Fruit fly (Drosophila melanogaster) whole organism, embryonic: ENCODE results near the gene CG15446.

Experiments used
- Atf6 ChIP-seq: fragments of 200-800 bp; sonication (Bioruptor generic); IDR thresholded peaks from 2 replicates; pipeline ENCODE4 v1.3.6; 2022; ENCODE audit warnings: missing biosample characterization, missing genetic modification characterization
- B-H2 ChIP-seq: fragments of 200-800 bp; sonication (Bioruptor generic); optimal IDR thresholded peaks from 2 replicates; lab custom pipeline; 2018; ENCODE audit warnings: missing biosample characterization, mild to moderate bottlenecking, missing genetic modification characterization
- Bgb ChIP-seq: fragments of 200-800 bp; sonication (Bioruptor generic); IDR thresholded peaks from 2 replicates; pipeline ENCODE4 v1.3.6; 2022; ENCODE audit warnings: missing biosample characterization, missing genetic modification characterization; ENCODE audit not compliant: partially characterized antibody
- BtbVII ChIP-seq: fragments of 200-800 bp; sonication (Bioruptor generic); optimal IDR thresholded peaks from 3 replicates; lab custom pipeline; 2017; ENCODE audit warnings: missing biosample characterization, mild to moderate bottlenecking, missing genetic modification characterization
- CG10462 ChIP-seq: fragments of 200-800 bp; sonication (Bioruptor generic); optimal IDR thresholded peaks from 2 replicates; lab custom pipeline; 2016; ENCODE audit warnings: missing biosample characterization, missing genetic modification characterization
- CG11456 ChIP-seq: fragments of 200-800 bp; sonication (Bioruptor generic); IDR thresholded peaks from 3 replicates; pipeline ENCODE4 v1.3.6; 2022; ENCODE audit warnings: missing biosample characterization, missing genetic modification characterization
- CG11723 ChIP-seq: fragments of 200-800 bp; sonication (Bioruptor generic); optimal IDR thresholded peaks from 2 replicates; lab custom pipeline; 2017; ENCODE audit warnings: missing biosample characterization, mild to moderate bottlenecking, missing genetic modification characterization
- CG13287 ChIP-seq: fragments of 200-800 bp; sonication (Bioruptor generic); IDR thresholded peaks from 2 replicates; pipeline ENCODE4 v1.3.6; 2022; ENCODE audit warnings: missing biosample characterization, missing genetic modification characterization; ENCODE audit not compliant: partially characterized antibody
- CG13296 ChIP-seq: fragments of 200-800 bp; sonication (Bioruptor generic); optimal IDR thresholded peaks from 3 replicates; lab custom pipeline; 2018; ENCODE audit warnings: missing biosample characterization, mild to moderate bottlenecking, missing genetic modification characterization
- CG13894 ChIP-seq: fragments of 200-800 bp; sonication (Bioruptor generic); optimal IDR thresholded peaks from 3 replicates; lab custom pipeline; 2018; ENCODE audit warnings: missing biosample characterization, mild to moderate bottlenecking, missing genetic modification characterization, moderate library complexity
- CG15011 ChIP-seq: fragments of 200-800 bp; sonication (Bioruptor generic); optimal IDR thresholded peaks from 3 replicates; lab custom pipeline; 2018; ENCODE audit warnings: missing biosample characterization, mild to moderate bottlenecking, missing genetic modification characterization
- CG1602 ChIP-seq: fragments of 200-800 bp; sonication (Bioruptor generic); optimal IDR thresholded peaks from 3 replicates; lab custom pipeline; 2016; ENCODE audit warnings: missing biosample characterization, missing genetic modification characterization
- CG16779 ChIP-seq: fragments of 200-800 bp; sonication (Bioruptor generic); IDR thresholded peaks from 2 replicates; pipeline ENCODE4 v1.3.6; 2022; ENCODE audit warnings: missing biosample characterization, missing genetic modification characterization
- CG17328 ChIP-seq: fragments of 200-800 bp; sonication (Bioruptor generic); IDR thresholded peaks from 2 replicates; pipeline ENCODE4 v1.3.6; 2022; ENCODE audit warnings: missing biosample characterization, missing genetic modification characterization
- CG18764 ChIP-seq: fragments of 200-800 bp; sonication (Bioruptor generic); optimal IDR thresholded peaks from 3 replicates; lab custom pipeline; 2016; ENCODE audit warnings: missing biosample characterization, missing genetic modification characterization
- CG3163 ChIP-seq: fragments of 200-800 bp; sonication (Bioruptor generic); optimal IDR thresholded peaks from 3 replicates; lab custom pipeline; 2016; ENCODE audit warnings: missing biosample characterization, missing genetic modification characterization
- CG7963 ChIP-seq: fragments of 200-800 bp; sonication (Bioruptor generic); IDR thresholded peaks from 3 replicates; pipeline ENCODE4 v1.3.6; 2022; ENCODE audit warnings: missing biosample characterization, missing genetic modification characterization; ENCODE audit not compliant: partially characterized antibody
- CG8478 ChIP-seq: fragments of >200 bp; optimal IDR thresholded peaks from 2 replicates; lab custom pipeline; 2018
- CHES-1-like ChIP-seq: fragments of 200-800 bp; sonication (Bioruptor generic); optimal IDR thresholded peaks from 2 replicates; lab custom pipeline; 2016; ENCODE audit warnings: missing biosample characterization, missing genetic modification characterization
- CrebB ChIP-seq: fragments of 200-800 bp; sonication (Bioruptor generic); optimal IDR thresholded peaks from 3 replicates; lab custom pipeline; 2018; ENCODE audit warnings: missing biosample characterization, mild to moderate bottlenecking, missing genetic modification characterization
- HLH3B ChIP-seq: fragments of 200-800 bp; sonication (Bioruptor generic); IDR thresholded peaks from 2 replicates; pipeline ENCODE4 v1.3.6; 2022; ENCODE audit warnings: missing biosample characterization, missing genetic modification characterization
- Hey ChIP-seq: fragments of 200-800 bp; sonication (Bioruptor generic); optimal IDR thresholded peaks from 3 replicates; lab custom pipeline; 2018; ENCODE audit warnings: missing biosample characterization, mild to moderate bottlenecking, missing genetic modification characterization
- Hr39 ChIP-seq: fragments of >200 bp; optimal IDR thresholded peaks from 2 replicates; lab custom pipeline; 2017
- MBD-R2 ChIP-seq: fragments of 200-800 bp; sonication (Bioruptor generic); IDR thresholded peaks from 2 replicates; pipeline ENCODE4 v1.3.6; 2022; ENCODE audit warnings: missing biosample characterization, missing genetic modification characterization
- NC2α ChIP-seq: fragments of 200-800 bp; sonication (Bioruptor generic); optimal IDR thresholded peaks from 2 replicates; lab custom pipeline; 2016; ENCODE audit warnings: missing biosample characterization, missing genetic modification characterization
- Nf-YB ChIP-seq: fragments of 200-800 bp; sonication (Bioruptor generic); optimal IDR thresholded peaks from 3 replicates; lab custom pipeline; 2019; ENCODE audit warnings: missing biosample characterization, mild to moderate bottlenecking, missing genetic modification characterization, moderate library complexity
- Six4 ChIP-seq: fragments of 200-800 bp; sonication (Bioruptor generic); optimal IDR thresholded peaks from 2 replicates; lab custom pipeline; 2016; ENCODE audit warnings: missing biosample characterization, missing genetic modification characterization
- Tbp ChIP-seq: fragments of >200 bp; optimal IDR thresholded peaks from 2 replicates; lab custom pipeline; 2018; ENCODE audit warnings: missing biosample characterization, missing genetic modification characterization
- ase ChIP-seq: fragments of 200-800 bp; sonication (Bioruptor generic); IDR thresholded peaks from 3 replicates; pipeline ENCODE4 v1.3.6; 2022; ENCODE audit warnings: missing biosample characterization, missing genetic modification characterization
- bcd ChIP-seq: fragments of 200-800 bp; sonication (Bioruptor generic); optimal IDR thresholded peaks from 2 replicates; lab custom pipeline; 2017; ENCODE audit warnings: missing biosample characterization, mild to moderate bottlenecking, missing genetic modification characterization
- danr ChIP-seq: fragments of 200-800 bp; sonication (Bioruptor generic); IDR thresholded peaks from 2 replicates; pipeline ENCODE4 v1.3.6; 2022; ENCODE audit warnings: missing biosample characterization, missing genetic modification characterization
- emc ChIP-seq: fragments of 200-800 bp; sonication (Bioruptor generic); optimal IDR thresholded peaks from 2 replicates; lab custom pipeline; 2016; ENCODE audit warnings: missing biosample characterization, missing genetic modification characterization
- ems ChIP-seq: fragments of 200-800 bp; sonication (Bioruptor generic); optimal IDR thresholded peaks from 3 replicates; lab custom pipeline; 2016; ENCODE audit warnings: missing biosample characterization, missing genetic modification characterization
- fd3F ChIP-seq: fragments of 200-800 bp; sonication (Bioruptor generic); optimal IDR thresholded peaks from 2 replicates; lab custom pipeline; 2018; ENCODE audit warnings: missing biosample characterization, mild to moderate bottlenecking, missing genetic modification characterization, moderate library complexity
- fd96Cb ChIP-seq: fragments of 200-800 bp; sonication (Bioruptor generic); optimal IDR thresholded peaks from 2 replicates; lab custom pipeline; 2018; ENCODE audit warnings: missing biosample characterization, mild to moderate bottlenecking, missing genetic modification characterization, moderate library complexity
- ftz-f1 ChIP-seq: fragments of 200-800 bp; sonication (Bioruptor generic); optimal IDR thresholded peaks from 2 replicates; lab custom pipeline; 2016; ENCODE audit warnings: missing biosample characterization, missing genetic modification characterization
- gt ChIP-seq: fragments of 200-800 bp; sonication (Bioruptor generic); IDR thresholded peaks from 2 replicates; pipeline ENCODE4 v1.3.6; 2022; ENCODE audit warnings: missing biosample characterization, missing genetic modification characterization
- insv ChIP-seq, 2 experiments: fragments of 200-800 bp; sonication (Bioruptor generic); optimal IDR thresholded peaks; 3 replicates each; lab custom pipeline; 2016 to 2018; ENCODE audit warnings: missing biosample characterization in 2 of 2, missing genetic modification characterization in 2 of 2
- klu ChIP-seq: fragments of 200-800 bp; sonication (Bioruptor generic); IDR thresholded peaks from 2 replicates; pipeline ENCODE4 v1.3.6; 2022; ENCODE audit warnings: missing biosample characterization, missing genetic modification characterization
- kni ChIP-seq: fragments of 200-800 bp; sonication (Bioruptor generic); optimal IDR thresholded peaks from 3 replicates; lab custom pipeline; 2017; ENCODE audit warnings: mild to moderate bottlenecking, missing biosample characterization, missing genetic modification reagents, missing genetic modification characterization
- knrl ChIP-seq: fragments of 200-800 bp; sonication (Bioruptor generic); IDR thresholded peaks from 3 replicates; pipeline ENCODE4 v1.3.6; 2022; ENCODE audit warnings: missing biosample characterization, missing genetic modification characterization; ENCODE audit not compliant: partially characterized antibody
- org-1 ChIP-seq: fragments of 200-800 bp; sonication (Bioruptor generic); optimal IDR thresholded peaks from 2 replicates; lab custom pipeline; 2017; ENCODE audit warnings: missing biosample characterization, missing genetic modification characterization
- pho ChIP-seq: fragments of 200-800 bp; sonication (Bioruptor generic); optimal IDR thresholded peaks from 2 replicates; lab custom pipeline; 2016; ENCODE audit warnings: missing biosample characterization, missing genetic modification characterization
- prd ChIP-seq, 3 experiments: fragments of >200 bp in 2 of 3; fragments of 200-800 bp in 1 of 3; sonication (Bioruptor generic) in 1 of 3; optimal IDR thresholded peaks in 2 of 3; IDR thresholded peaks in 1 of 3; 2 replicates in 2 of 3; 3 replicates in 1 of 3; pipeline versions ENCODE4 v1.3.6 to Lab custom; 2017 to 2022; ENCODE audit warnings: missing biosample characterization in 1 of 3, missing genetic modification characterization in 1 of 3
- rib ChIP-seq: fragments of 200-800 bp; sonication (Bioruptor generic); IDR thresholded peaks from 2 replicates; pipeline ENCODE4 v1.3.6; 2022; ENCODE audit warnings: missing biosample characterization, missing genetic modification characterization
- sc ChIP-seq, 3 experiments: fragments of >200 bp in 2 of 3; fragments of 200-800 bp in 1 of 3; sonication (Bioruptor generic) in 1 of 3; optimal IDR thresholded peaks; 2 replicates in 2 of 3; 3 replicates in 1 of 3; lab custom pipeline; 2017; ENCODE audit warnings: mild to moderate bottlenecking in 1 of 3, missing biosample characterization in 1 of 3, missing genetic modification characterization in 1 of 3, missing genetic modification reagents in 1 of 3
- sisA ChIP-seq: fragments of 200-800 bp; sonication (Bioruptor generic); IDR thresholded peaks from 2 replicates; pipeline ENCODE4 v1.3.6; 2022; ENCODE audit warnings: missing biosample characterization, missing genetic modification characterization
- so ChIP-seq: fragments of 200-800 bp; sonication (Bioruptor generic); IDR thresholded peaks from 3 replicates; pipeline ENCODE4 v1.3.6; 2022; ENCODE audit warnings: missing biosample characterization, missing genetic modification characterization
- trem ChIP-seq: fragments of 200-800 bp; optimal IDR thresholded peaks from 3 replicates; lab custom pipeline; 2019; ENCODE audit warnings: missing biosample characterization, mild to moderate bottlenecking, missing genetic modification characterization, moderate library complexity
- trh ChIP-seq: fragments of 200-800 bp; sonication (Bioruptor generic); optimal IDR thresholded peaks from 2 replicates; lab custom pipeline; 2016; ENCODE audit warnings: missing biosample characterization, missing genetic modification characterization
- vnd ChIP-seq: fragments of 200-800 bp; sonication (Bioruptor generic); IDR thresholded peaks from 3 replicates; pipeline ENCODE4 v1.3.6; 2022; ENCODE audit warnings: missing biosample characterization, missing genetic modification characterization; ENCODE audit not compliant: partially characterized antibody

Gene CG15446

DNA sequence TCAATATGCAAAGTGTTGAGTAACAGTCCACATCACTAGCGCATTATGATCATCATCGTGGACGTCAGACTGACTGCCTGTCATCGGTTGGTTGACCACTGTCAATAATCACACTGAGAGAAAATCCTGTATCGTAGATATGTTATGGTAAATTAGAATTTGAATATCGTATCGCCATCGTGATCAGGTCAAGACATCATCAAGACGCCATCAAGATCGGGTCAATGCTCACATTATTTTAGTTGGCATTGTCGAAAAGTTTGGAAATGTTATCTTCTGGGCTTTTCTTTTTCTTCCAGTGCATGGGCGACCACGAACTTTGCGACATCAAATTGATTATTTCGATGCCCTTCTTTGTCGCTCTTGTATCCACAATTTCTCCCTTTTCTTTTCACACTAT lies 43.0 kb downstream of the CG15446 start (continued):
- peak; percentile 77 for TF ChIP-seq Nf-YB (GFP tag; lab: Kevin White, UChicago)
- peak; percentile 53 for TF ChIP-seq danr
- TF ChIP-seq sc (optimal IDR thresholded peaks at IDR 0.05; lab: Kevin White, UChicago) = no peak
- peak; percentile 74 for TF ChIP-seq sc (GFP tag; optimal IDR thresholded peaks at IDR 0.05; lab: Kevin White, UChicago)
- TF ChIP-seq ase (GFP tag; lab: Robert Waterston, UW) = peak; percentile 71; the same call in 2 of the 3 replicates
- TF ChIP-seq CG13287 = no peak
- TF ChIP-seq Hey (tag; lab: Kevin White, UChicago) = peak; percentile 67
- peak; percentile 85 for TF ChIP-seq CG10462 (GFP tag; lab: Kevin White, UChicago)
- peak; percentile 71; the same call in 2 of the 3 replicates for TF ChIP-seq CG11456 (GFP tag; lab: Robert Waterston, UW)
- TF ChIP-seq klu = peak; percentile 47
- TF ChIP-seq CG11723 = peak; percentile 87
- TF ChIP-seq CG15011 (GFP tag; lab: Kevin White, UChicago) = peak; percentile 56
- TF ChIP-seq CHES-1-like (GFP tag; lab: Kevin White, UChicago) = peak; percentile 89
- TF ChIP-seq CG7963 (GFP tag; lab: Robert Waterston, UW) = no peak
- peak; percentile 87 for TF ChIP-seq bcd (GFP tag; lab: Kevin White, UChicago)
- TF ChIP-seq insv (GFP tag; optimal IDR thresholded peaks at IDR 0.05; lab: Kevin White, UChicago) = peak in 1 of 2 experiments; percentile 23
- peak; percentile 52; the same call in 1 of the 2 replicates for TF ChIP-seq MBD-R2 (GFP tag; lab: Robert Waterston, UW)
- TF ChIP-seq org-1 (GFP tag; lab: Kevin White, UChicago) = peak; percentile 93
- TF ChIP-seq Hr39 = no peak
- TF ChIP-seq knrl (GFP tag; lab: Robert Waterston, UW) = no peak
- no peak for TF ChIP-seq ftz-f1 (GFP tag; lab: Kevin White, UChicago)
- peak; percentile 89 for TF ChIP-seq CrebB (tag; lab: Kevin White, UChicago)
- peak; percentile 85 for TF ChIP-seq CG1602 (GFP tag; lab: Kevin White, UChicago)
- peak; percentile 92 for TF ChIP-seq kni
- no peak for TF ChIP-seq gt
- TF ChIP-seq Six4 = peak; percentile 79
- TF ChIP-seq Bgb (GFP tag; lab: Robert Waterston, UW) = no peak
- peak; percentile 88 for TF ChIP-seq HLH3B (GFP tag; lab: Robert Waterston, UW)
- peak; percentile 81 for TF ChIP-seq NC2α
- peak; percentile 79 for TF ChIP-seq CG13296
- no peak for TF ChIP-seq Tbp (GFP tag; lab: Kevin White, UChicago)
- TF ChIP-seq rib (GFP tag; lab: Robert Waterston, UW) = no peak
- peak; percentile 79; the same call in 1 of the 2 replicates for TF ChIP-seq Atf6 (GFP tag; lab: Robert Waterston, UW)
- TF ChIP-seq CG3163 (GFP tag; lab: Kevin White, UChicago) = peak; percentile 75
- peak; percentile 91 for TF ChIP-seq fd96Cb
- no peak for TF ChIP-seq B-H2 (GFP tag; lab: Kevin White, UChicago)
- TF ChIP-seq so = peak; percentile 65; the same call in 2 of the 3 replicates
- TF ChIP-seq vnd (GFP tag; lab: Robert Waterston, UW) = no peak
- peak; percentile 68; the same call in 1 of the 2 replicates for TF ChIP-seq CG16779 (GFP tag; lab: Robert Waterston, UW)
- TF ChIP-seq trh (GFP tag; lab: Kevin White, UChicago) = peak; percentile 84
- TF ChIP-seq fd3F (GFP tag; lab: Kevin White, UChicago) = peak; percentile 83
- peak; percentile 82 for TF ChIP-seq BtbVII (GFP tag; lab: Kevin White, UChicago)
- peak; percentile 79 for TF ChIP-seq pho (GFP tag; lab: Kevin White, UChicago)
- peak; percentile 84 for TF ChIP-seq ems (GFP tag; lab: Kevin White, UChicago)
- peak; percentile 39 for TF ChIP-seq emc (GFP tag; lab: Kevin White, UChicago)
- TF ChIP-seq CG17328 (GFP tag; lab: Robert Waterston, UW) = peak; percentile 90
- peak; percentile 87 for TF ChIP-seq sisA (GFP tag; lab: Robert Waterston, UW)
- TF ChIP-seq prd (optimal IDR thresholded peaks at IDR 0.05; lab: Kevin White, UChicago) = no peak
- TF ChIP-seq prd (GFP tag; IDR thresholded peaks at IDR 0.05; lab: Robert Waterston, UW) = peak; percentile 87
- TF ChIP-seq CG13894 (tag; lab: Kevin White, UChicago) = no peak
- no peak for TF ChIP-seq CG8478 (lab: Kevin White, UChicago)
- peak; percentile 59 for TF ChIP-seq trem
- TF ChIP-seq CG18764 = peak; percentile 79
